Worm (Caenorhabditis elegans): ENCODE results near the gene T19C3.7.

T19C3.7 gene

ce11 chrIII:620204-620718 lies 15.7 kb downstream of the T19C3.7 start, which contains the start of gene T19C3.4:
Gene T19C3.4 (minus strand): TSS chrIII:620254.
- TF ChIP-seq ceh-8 (GFP tag; optimal IDR thresholded peaks at IDR 0.05) (no peak), pqm-1 (tag; optimal IDR thresholded peaks at IDR 0.05) (no peak), C16A3.4 (tag; optimal IDR thresholded peaks at IDR 0.05) (no peak), efl-1 (optimal IDR thresholded peaks at IDR 0.05) (no peak), efl-1 (GFP tag; optimal IDR thresholded peaks at IDR 0.05 in 1 of 2) (peak in 1 of 2 experiments; percentile 35), lin-14 (GFP tag; optimal IDR thresholded peaks at IDR 0.05) (no peak), nhr-85 (tag) (peak; percentile 73), sox-4 (tag; optimal IDR thresholded peaks at IDR 0.05) (no peak), ets-5 (GFP tag; IDR thresholded peaks at IDR 0.05) (no peak), egl-27 (tag; optimal IDR thresholded peaks at IDR 0.05) (no peak), lin-15B (tag; optimal IDR thresholded peaks at IDR 0.05) (no peak), unc-62 (GFP tag; optimal IDR thresholded peaks at IDR 0.05) (no peak), mef-2 (tag; optimal IDR thresholded peaks at IDR 0.05) (no peak), mdl-1 (tag; optimal IDR thresholded peaks at IDR 0.05) (peak in 1 of 2 experiments; percentile 30), lin-39 (tag; optimal IDR thresholded peaks at IDR 0.05) (no peak), pag-3 (tag; optimal IDR thresholded peaks at IDR 0.05; ENCODE audit: borderline replicate concordance, insufficient read depth) (no peak), ceh-82 (tag; optimal IDR thresholded peaks at IDR 0.05) (no peak), lin-35 (GFP tag; optimal IDR thresholded peaks at IDR 0.05) (peak in 1 of 2 experiments; percentile 52), alr-1 (tag; optimal IDR thresholded peaks at IDR 0.05; ENCODE audit: borderline replicate concordance) (no peak), nhr-77 (tag; optimal IDR thresholded peaks at IDR 0.05) (no peak), mab-9 (GFP tag; IDR thresholded peaks at IDR 0.05) (no peak), elt-2 (tag; optimal IDR thresholded peaks at IDR 0.05) (peak; percentile 27), C04F5.9 (tag; optimal IDR thresholded peaks at IDR 0.05) (no peak), mep-1 (tag; optimal IDR thresholded peaks at IDR 0.05) (no peak), lsy-2 (tag; optimal IDR thresholded peaks at IDR 0.05) (peak in 1 of 2 experiments; percentile 19), dpl-1 (GFP tag; optimal IDR thresholded peaks at IDR 0.05) (no peak), Y116A8C.19 (tag; optimal IDR thresholded peaks at IDR 0.05; ENCODE audit: borderline replicate concordance) (no peak), nhr-90 (tag; optimal IDR thresholded peaks at IDR 0.05; ENCODE audit: poor library complexity) (peak; percentile 9), tlp-1 (tag; optimal IDR thresholded peaks at IDR 0.05) (no peak), hpl-2 (GFP tag; optimal IDR thresholded peaks at IDR 0.05) (no peak), zag-1 (tag; optimal IDR thresholded peaks at IDR 0.05) (no peak), snu-23 (GFP tag; optimal IDR thresholded peaks at IDR 0.05) (peak; percentile 16)

ce11 chrIII:617467-617866 lies 18.5 kb downstream of the T19C3.7 start, which contains the start of gene T19C3.2:
Gene T19C3.2 (minus strand): TSS chrIII:617567.
- TF ChIP-seq C34B4.2 (tag; optimal IDR thresholded peaks at IDR 0.05), result no peak
- no peak for TF ChIP-seq elt-2 (tag; optimal IDR thresholded peaks at IDR 0.05)
- TF ChIP-seq irx-1 (tag; optimal IDR thresholded peaks at IDR 0.05), result no peak

ce11 chrIII:614447-614846 lies 21.5 kb downstream of the T19C3.7 start, which contains the start of gene T19C3.3:
Gene T19C3.3 (minus strand): TSS chrIII:614547.
- TF ChIP-seq ets-5 (GFP tag; IDR thresholded peaks at IDR 0.05) (no peak), lin-14 (GFP tag; optimal IDR thresholded peaks at IDR 0.05) (peak; percentile 12)

- TF ChIP-seq nhr-77 (tag; optimal IDR thresholded peaks at IDR 0.05), result no peak
- TF ChIP-seq irx-1 (tag; optimal IDR thresholded peaks at IDR 0.05), result no peak
- no peak for TF ChIP-seq nhr-47 (tag; optimal IDR thresholded peaks at IDR 0.05)
- TF ChIP-seq ces-1 (GFP tag; optimal IDR thresholded peaks at IDR 0.05), result peak; percentile 21
- no peak for TF ChIP-seq pax-3 (tag; optimal IDR thresholded peaks at IDR 0.05)
- no peak for TF ChIP-seq unc-130 (tag; optimal IDR thresholded peaks at IDR 0.05)
- TF ChIP-seq aly-2 (tag; optimal IDR thresholded peaks at IDR 0.05), result no peak
- TF ChIP-seq egl-27 (tag; optimal IDR thresholded peaks at IDR 0.05), result no peak
- no peak for TF ChIP-seq pag-3 (tag; optimal IDR thresholded peaks at IDR 0.05; ENCODE audit: borderline replicate concordance, insufficient read depth)
- no peak for TF ChIP-seq ets-5 (GFP tag; IDR thresholded peaks at IDR 0.05)
- TF ChIP-seq nhr-28 (tag; optimal IDR thresholded peaks at IDR 0.05), result no peak
- TF ChIP-seq ztf-4 (tag; optimal IDR thresholded peaks at IDR 0.05), result no peak
- no peak for TF ChIP-seq elt-2 (tag; optimal IDR thresholded peaks at IDR 0.05)
- TF ChIP-seq fkh-4 (tag; optimal IDR thresholded peaks at IDR 0.05; ENCODE audit: borderline replicate concordance), result no peak
- TF ChIP-seq nhr-237 (tag; optimal IDR thresholded peaks at IDR 0.05), result no peak
- no peak for TF ChIP-seq dpl-1 (GFP tag; optimal IDR thresholded peaks at IDR 0.05)
- no peak for TF ChIP-seq nhr-12 (tag; optimal IDR thresholded peaks at IDR 0.05)
- TF ChIP-seq isw-1 (GFP tag; IDR thresholded peaks at IDR 0.05), result no peak
- TF ChIP-seq snu-23 (GFP tag; optimal IDR thresholded peaks at IDR 0.05), result no peak
- TF ChIP-seq nhr-85 (tag), result peak; percentile 55
- TF ChIP-seq lin-14 (GFP tag; optimal IDR thresholded peaks at IDR 0.05), result peak; percentile 57
- TF ChIP-seq fkh-10 (GFP tag; optimal IDR thresholded peaks at IDR 0.05), result no peak
- no peak for TF ChIP-seq ceh-90 (tag; optimal IDR thresholded peaks at IDR 0.05)
Observed at ce11 chrIII:612759-613158, 23.2 kb downstream of the T19C3.7 start.

All from whole organism, L1 larva.